Fruit fly (Drosophila melanogaster) whole organism, adult: ENCODE measurements around the gene CG10973.

Source experiments
- CG11617 ChIP-seq: fragments of 200-800 bp; sonication (Bioruptor generic); optimal IDR thresholded peaks from 2 replicates; lab custom pipeline; 2017; ENCODE audit warnings: mild to moderate bottlenecking, missing biosample characterization, missing genetic modification reagents, missing genetic modification characterization
- CG12768 ChIP-seq: fragments of 200-800 bp; sonication (Bioruptor generic); optimal IDR thresholded peaks from 2 replicates; lab custom pipeline; 2017; ENCODE audit warnings: missing biosample characterization, missing genetic modification characterization, mild to moderate bottlenecking, moderate library complexity, missing genetic modification reagents
- CG1620 ChIP-seq: fragments of 200-800 bp; sonication (Bioruptor generic); optimal IDR thresholded peaks from 2 replicates; lab custom pipeline; 2016; ENCODE audit warnings: missing biosample characterization, missing genetic modification characterization
- CG33017 ChIP-seq: fragments of 200-800 bp; sonication (Bioruptor generic); optimal IDR thresholded peaks from 2 replicates; lab custom pipeline; 2018; ENCODE audit warnings: missing biosample characterization, mild to moderate bottlenecking, missing genetic modification characterization, moderate library complexity
- CG5204 ChIP-seq: fragments of 200-800 bp; sonication (Bioruptor generic); optimal IDR thresholded peaks from 2 replicates; lab custom pipeline; 2016; ENCODE audit warnings: missing biosample characterization, missing genetic modification characterization
- CG7045 ChIP-seq: fragments of 200-800 bp; sonication (Bioruptor generic); optimal IDR thresholded peaks from 2 replicates; lab custom pipeline; 2017; ENCODE audit warnings: missing biosample characterization, mild to moderate bottlenecking, missing genetic modification characterization
- Clk ChIP-seq: fragments of 200-800 bp; sonication (Bioruptor generic); optimal IDR thresholded peaks from 2 replicates; lab custom pipeline; 2017; ENCODE audit warnings: missing biosample characterization, missing genetic modification characterization
- Hr96 ChIP-seq: fragments of 200-800 bp; sonication (Bioruptor generic); optimal IDR thresholded peaks from 2 replicates; lab custom pipeline; 2016; ENCODE audit warnings: missing biosample characterization, missing genetic modification characterization
- bab1 ChIP-seq: fragments of 200-800 bp; sonication (Bioruptor generic); optimal IDR thresholded peaks from 3 replicates; lab custom pipeline; 2019; ENCODE audit warnings: missing biosample characterization, mild to moderate bottlenecking, missing genetic modification characterization, moderate library complexity
- cnc ChIP-seq, 2 experiments: fragments of >200 bp; optimal IDR thresholded peaks; 2 replicates each; lab custom pipeline; 2017
- kay ChIP-seq: fragments of 200-800 bp; sonication (Bioruptor generic); peaks from one replicate; lab custom pipeline; 2016; ENCODE audit warnings: missing biosample characterization, missing genetic modification characterization, borderline replicate concordance
- pad ChIP-seq: fragments of 200-800 bp; sonication (Bioruptor generic); optimal IDR thresholded peaks from 3 replicates; lab custom pipeline; 2017; ENCODE audit warnings: missing biosample characterization, missing genetic modification characterization, mild to moderate bottlenecking, moderate library complexity, missing genetic modification reagents
- toe ChIP-seq: fragments of 200-800 bp; sonication (Bioruptor generic); optimal IDR thresholded peaks from 2 replicates; lab custom pipeline; 2016; ENCODE audit warnings: missing biosample characterization, missing genetic modification characterization

DNA sequence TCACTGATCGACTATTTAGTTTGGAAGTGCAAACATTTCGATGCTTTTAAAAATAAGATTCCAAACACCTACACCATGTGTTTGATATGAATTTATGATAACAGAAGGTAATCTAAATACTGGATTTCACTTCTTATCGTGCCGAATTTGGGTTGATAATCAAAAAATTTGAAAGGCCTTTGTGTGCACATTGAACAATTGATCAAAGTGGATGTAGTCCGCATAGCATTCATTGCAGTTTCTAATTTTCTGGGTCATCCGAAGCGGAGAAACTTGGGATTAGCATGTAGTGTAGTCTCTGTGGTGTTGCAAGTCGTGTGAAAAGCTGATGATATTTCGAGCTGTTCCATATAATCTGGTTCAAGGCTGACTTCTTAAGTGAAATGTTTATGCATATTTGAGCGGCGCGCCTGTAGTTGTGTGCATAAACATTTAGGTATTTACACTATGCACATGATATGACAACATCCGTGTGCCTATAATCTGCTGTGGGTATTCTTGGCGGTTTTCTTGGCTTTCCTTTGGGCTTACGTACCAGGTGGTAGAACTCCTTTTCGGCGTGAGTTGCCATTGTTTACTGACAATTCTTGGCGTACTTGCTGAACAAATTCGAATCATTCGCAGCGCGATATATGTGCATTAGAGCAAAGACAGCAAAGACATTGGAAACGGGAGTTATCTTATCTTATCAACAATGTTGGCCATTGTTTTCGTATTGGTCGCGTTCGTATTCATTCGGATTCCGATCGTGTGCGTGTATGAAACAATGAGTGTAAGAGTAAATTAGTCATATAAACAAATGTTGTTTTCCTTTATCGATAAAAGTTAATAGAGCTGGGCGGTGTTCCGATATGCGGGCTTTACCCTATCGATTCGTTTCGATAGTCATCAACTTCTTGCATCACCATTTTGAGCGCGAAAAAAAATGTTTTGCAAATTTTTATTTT, 18.4 kb upstream of the CG10973 start, which contains the start of gene Hip1:
- TF ChIP-seq CG12768 (GFP tag; lab: Kevin White, UChicago) = peak; percentile 17
- TF ChIP-seq Clk (GFP tag; lab: Kevin White, UChicago) = no peak
- TF ChIP-seq Hr96 (GFP tag; lab: Kevin White, UChicago) = no peak
- no peak for TF ChIP-seq CG1620 (GFP tag; lab: Kevin White, UChicago)
- no peak for TF ChIP-seq CG11617
- peak; percentile 43 for TF ChIP-seq bab1 (GFP tag; lab: Kevin White, UChicago)
- no peak for TF ChIP-seq cnc (optimal IDR thresholded peaks at IDR 0.05; lab: Kevin White, UChicago)
- no peak for TF ChIP-seq CG7045 (GFP tag; lab: Kevin White, UChicago)
- no peak for TF ChIP-seq CG5204 (GFP tag; lab: Kevin White, UChicago)
- TF ChIP-seq CG33017 = peak; percentile 20
- TF ChIP-seq pad (GFP tag; lab: Kevin White, UChicago) = no peak
- TF ChIP-seq kay (GFP tag; lab: Kevin White, UChicago) = peak; percentile 99
- TF ChIP-seq toe (GFP tag; lab: Kevin White, UChicago) = peak; percentile 27
